Worm (Caenorhabditis elegans) whole organism, early embryonic: Measurements from ENCODE around the gene gst-4.

ENCODE experiments used
- aly-1 ChIP-seq: sonication (generic microtip); optimal IDR thresholded peaks from 2 replicates; lab custom pipeline; 2016; ENCODE audit warnings: missing genetic modification characterization, missing compliant biosample characterization
- ama-1 ChIP-seq: fragments of 150-350 bp; optimal IDR thresholded peaks from 2 replicates; lab custom pipeline; 2014
- ceh-13 ChIP-seq: fragments of 200-800 bp; sonication (Bioruptor generic); optimal IDR thresholded peaks from 2 replicates; lab custom pipeline; 2018; ENCODE audit warnings: mild to moderate bottlenecking, missing genetic modification characterization, missing compliant biosample characterization
- ceh-36 ChIP-seq: sonication (generic microtip); optimal IDR thresholded peaks from 2 replicates; lab custom pipeline; 2016; ENCODE audit warnings: missing genetic modification characterization, inconsistent platforms, missing compliant biosample characterization
- ets-7 ChIP-seq: sonication (generic microtip); optimal IDR thresholded peaks from 2 replicates; lab custom pipeline; 2016; ENCODE audit warnings: missing genotype, missing genetic modification characterization, missing compliant biosample characterization
- flt-1 ChIP-seq: fragments of 200-800 bp; sonication (Bioruptor generic); IDR thresholded peaks from 2 replicates; pipeline ENCODE4 v1.3.6; 2022; ENCODE audit warnings: missing genetic modification characterization, missing compliant biosample characterization
- hmg-4 ChIP-seq: fragments of 200-800 bp; sonication (Bioruptor generic); optimal IDR thresholded peaks from 2 replicates; lab custom pipeline; 2018; ENCODE audit warnings: mild to moderate bottlenecking, missing genetic modification characterization, missing compliant biosample characterization
- hnd-1 ChIP-seq: sonication (generic microtip); optimal IDR thresholded peaks from 2 replicates; lab custom pipeline; 2016; ENCODE audit warnings: missing genetic modification characterization, missing compliant biosample characterization
- sea-1 ChIP-seq: fragments of 200-800 bp; sonication (Bioruptor generic); conservative IDR thresholded peaks from 2 replicates; pipeline ENCODE4 v1.3.6; 2022; ENCODE audit warnings: missing genetic modification characterization, missing compliant biosample characterization

DNA sequence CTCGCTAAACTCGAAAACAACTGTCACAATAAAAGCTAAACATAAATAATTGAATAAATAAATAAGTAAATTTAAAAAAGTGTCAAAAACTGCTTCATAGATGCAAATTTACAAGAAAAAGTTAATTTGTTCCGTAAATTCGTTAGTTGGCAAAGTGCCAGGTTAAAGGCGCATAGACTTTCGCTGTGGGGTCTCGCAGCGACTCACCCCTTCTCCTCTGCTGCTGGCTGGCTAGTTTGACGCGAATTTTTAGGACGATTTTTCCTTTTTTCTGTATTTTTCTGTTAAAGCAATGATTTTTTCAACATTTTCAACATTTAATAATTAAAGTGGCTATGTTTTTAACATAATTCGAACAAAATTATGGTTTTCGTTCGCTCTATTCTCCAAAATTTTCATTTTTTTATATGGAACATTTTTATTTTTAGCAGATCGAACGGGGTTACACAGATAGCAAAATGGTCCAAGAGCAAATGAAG lies 34.3 kb downstream of the gst-4 start, which contains the start of gene rack-1:
- no peak for TF ChIP-seq hnd-1
- no peak for TF ChIP-seq ama-1 (lab: Kevin White, UChicago)
- no peak for TF ChIP-seq hmg-4 (GFP tag; lab: Kevin White, UChicago)
- no peak for TF ChIP-seq ceh-13 (GFP tag; lab: Kevin White, UChicago)
- TF ChIP-seq sea-1 (GFP tag; lab: Robert Waterston, UW): no peak
- TF ChIP-seq flt-1 (GFP tag; lab: Robert Waterston, UW): no peak
- TF ChIP-seq ceh-36 (tag; lab: Kevin White, UChicago): no peak
- TF ChIP-seq ets-7: no peak
- TF ChIP-seq aly-1 (tag; lab: Kevin White, UChicago): no peak
